Worm (Caenorhabditis elegans) whole organism, L2 larva: ENCODE data around the gene Y111B2A.21.

Experiments used
- F13H6.1 ChIP-seq: sonication (generic microtip); optimal IDR thresholded peaks from 2 replicates; lab custom pipeline; 2016; ENCODE audit warnings: missing genetic modification characterization, missing compliant biosample characterization
- R02D3.7 ChIP-seq: fragments of 150-350 bp; optimal IDR thresholded peaks from 2 replicates; lab custom pipeline; 2014; ENCODE audit warnings: missing biosample characterization, missing genetic modification characterization
- Y55F3AM.14 ChIP-seq: fragments of 200-800 bp; sonication (Bioruptor generic); optimal IDR thresholded peaks from 2 replicates; lab custom pipeline; 2018; ENCODE audit warnings: mild to moderate bottlenecking, missing genetic modification characterization, missing compliant biosample characterization
- ZK546.5 ChIP-seq: sonication (generic microtip); optimal IDR thresholded peaks from 2 replicates; lab custom pipeline; 2017; ENCODE audit warnings: missing biosample characterization, missing genetic modification characterization
- alr-1 ChIP-seq: fragments of 150-350 bp; optimal IDR thresholded peaks from 2 replicates; lab custom pipeline; 2014; ENCODE audit warnings: missing biosample characterization, missing genetic modification characterization
- aly-2 ChIP-seq: fragments of 150-350 bp; optimal IDR thresholded peaks from 2 replicates; lab custom pipeline; 2014; ENCODE audit warnings: missing biosample characterization, missing genetic modification characterization
- ama-1 ChIP-seq: fragments of 150-350 bp; optimal IDR thresholded peaks from 2 replicates; lab custom pipeline; 2018; ENCODE audit warnings: inconsistent platforms
- blmp-1 ChIP-seq: sonication (generic microtip); optimal IDR thresholded peaks from 2 replicates; lab custom pipeline; 2017; ENCODE audit warnings: missing genetic modification characterization, mild to moderate bottlenecking, missing compliant biosample characterization, antibody characterized with exemption, moderate library complexity; ENCODE audit not compliant: insufficient read depth
- ceh-16 ChIP-seq: fragments of 150-350 bp; optimal IDR thresholded peaks from 2 replicates; lab custom pipeline; 2014; ENCODE audit warnings: missing biosample characterization, missing genetic modification characterization
- ceh-82 ChIP-seq: fragments of 150-350 bp; optimal IDR thresholded peaks from 2 replicates; lab custom pipeline; 2014; ENCODE audit warnings: missing biosample characterization, missing genetic modification characterization
- crh-2 ChIP-seq: sonication (generic microtip); optimal IDR thresholded peaks from 2 replicates; lab custom pipeline; 2017; ENCODE audit warnings: missing biosample characterization, missing genetic modification characterization
- egl-27 ChIP-seq: sonication (generic microtip); optimal IDR thresholded peaks from 3 replicates; lab custom pipeline; 2017; ENCODE audit warnings: missing biosample characterization, missing genetic modification reagents, missing genetic modification characterization
- elt-1 ChIP-seq: fragments of 150-350 bp; optimal IDR thresholded peaks from 2 replicates; lab custom pipeline; 2014; ENCODE audit warnings: missing biosample characterization, missing genetic modification characterization
- fos-1 ChIP-seq: fragments of 150-350 bp; optimal IDR thresholded peaks from 2 replicates; lab custom pipeline; 2014; ENCODE audit warnings: missing biosample characterization, missing genetic modification characterization
- lin-11 ChIP-seq: fragments of 150-350 bp; sonication (generic microtip); optimal IDR thresholded peaks from 2 replicates; lab custom pipeline; 2014; ENCODE audit warnings: missing biosample characterization, missing genetic modification characterization, inconsistent platforms, mixed read lengths
- lin-13 ChIP-seq: fragments of 150-350 bp; optimal IDR thresholded peaks from 2 replicates; lab custom pipeline; 2014; ENCODE audit warnings: missing biosample characterization, missing genetic modification reagents, missing genetic modification characterization
- lin-39 ChIP-seq: fragments of 150-350 bp; optimal IDR thresholded peaks from 2 replicates; lab custom pipeline; 2014; ENCODE audit warnings: missing biosample characterization, missing genetic modification reagents, missing genetic modification characterization
- lsy-2 ChIP-seq, 2 experiments: fragments of 150-350 bp in 1 of 2; sonication (generic microtip) in 1 of 2; optimal IDR thresholded peaks; 2 replicates each; lab custom pipeline; 2014 to 2017; ENCODE audit warnings: missing biosample characterization in 2 of 2, missing genetic modification characterization in 2 of 2
- mab-5 ChIP-seq: fragments of 150-350 bp; optimal IDR thresholded peaks from 2 replicates; lab custom pipeline; 2014; ENCODE audit warnings: missing biosample characterization, missing genetic modification characterization
- mbf-1 ChIP-seq: sonication (generic microtip); optimal IDR thresholded peaks from 2 replicates; lab custom pipeline; 2017; ENCODE audit warnings: missing biosample characterization, missing genetic modification characterization
- mdl-1 ChIP-seq, 2 experiments: fragments of 150-350 bp in 1 of 2; sonication (generic microtip) in 1 of 2; optimal IDR thresholded peaks; 2 replicates each; lab custom pipeline; 2017; ENCODE audit warnings: missing biosample characterization in 2 of 2, missing genetic modification characterization in 2 of 2
- nhr-10 ChIP-seq: sonication (generic microtip); optimal IDR thresholded peaks from 2 replicates; lab custom pipeline; 2017; ENCODE audit warnings: missing biosample characterization, missing genetic modification characterization
- nhr-11 ChIP-seq: fragments of 150-350 bp; optimal IDR thresholded peaks from 2 replicates; lab custom pipeline; 2014; ENCODE audit warnings: missing biosample characterization, missing genetic modification characterization
- nhr-21 ChIP-seq: fragments of 150-350 bp; optimal IDR thresholded peaks from 2 replicates; lab custom pipeline; 2014; ENCODE audit warnings: missing biosample characterization, missing genetic modification characterization
- nhr-25 ChIP-seq: fragments of 150-350 bp; sonication (generic microtip); optimal IDR thresholded peaks from 3 replicates; lab custom pipeline; 2014; ENCODE audit warnings: missing biosample characterization, missing genetic modification characterization
- nhr-6 ChIP-seq: fragments of 150-350 bp; optimal IDR thresholded peaks from 2 replicates; lab custom pipeline; 2014; ENCODE audit warnings: missing biosample characterization, missing genetic modification characterization
- peb-1 ChIP-seq: fragments of 150-350 bp; optimal IDR thresholded peaks from 2 replicates; lab custom pipeline; 2014; ENCODE audit warnings: missing biosample characterization, missing genetic modification characterization
- skn-1 ChIP-seq: sonication (generic microtip); optimal IDR thresholded peaks from 2 replicates; lab custom pipeline; 2017; ENCODE audit warnings: missing biosample characterization, missing genetic modification characterization
- sma-3 ChIP-seq: sonication (generic microtip); optimal IDR thresholded peaks from 2 replicates; lab custom pipeline; 2016; ENCODE audit warnings: missing genetic modification reagents, missing genetic modification characterization, missing compliant biosample characterization
- sma-9 ChIP-seq, 2 experiments: fragments of 150-350 bp in 1 of 2; sonication (generic microtip) in 1 of 2; optimal IDR thresholded peaks; 2 replicates each; lab custom pipeline; 2014 to 2016; ENCODE audit warnings: missing genetic modification characterization in 2 of 2, mild to moderate bottlenecking in 1 of 2, missing biosample characterization in 1 of 2, missing compliant biosample characterization in 1 of 2, missing genetic modification reagents in 1 of 2, moderate library complexity in 1 of 2
- unc-39 ChIP-seq: fragments of 150-350 bp; optimal IDR thresholded peaks from 2 replicates; lab custom pipeline; 2014; ENCODE audit warnings: missing biosample characterization, missing genetic modification characterization
- unc-55 ChIP-seq: fragments of 150-350 bp; sonication (generic microtip); optimal IDR thresholded peaks from 3 replicates; lab custom pipeline; 2014; ENCODE audit warnings: missing biosample characterization, missing genetic modification reagents, missing genetic modification characterization
- unc-62 ChIP-seq: fragments of 150-350 bp; optimal IDR thresholded peaks from 2 replicates; lab custom pipeline; 2014; ENCODE audit warnings: missing biosample characterization, missing genetic modification reagents, missing genetic modification characterization
- ztf-1 ChIP-seq: fragments of 200-800 bp; sonication (Bioruptor generic); conservative IDR thresholded peaks from 2 replicates; pipeline ENCODE4 v1.3.6; 2022; ENCODE audit warnings: missing genetic modification characterization, missing compliant biosample characterization
- ztf-11 ChIP-seq: sonication (generic microtip); optimal IDR thresholded peaks from 2 replicates; lab custom pipeline; 2017; ENCODE audit warnings: missing biosample characterization, missing genetic modification characterization

Gene Y111B2A.21

DNA sequence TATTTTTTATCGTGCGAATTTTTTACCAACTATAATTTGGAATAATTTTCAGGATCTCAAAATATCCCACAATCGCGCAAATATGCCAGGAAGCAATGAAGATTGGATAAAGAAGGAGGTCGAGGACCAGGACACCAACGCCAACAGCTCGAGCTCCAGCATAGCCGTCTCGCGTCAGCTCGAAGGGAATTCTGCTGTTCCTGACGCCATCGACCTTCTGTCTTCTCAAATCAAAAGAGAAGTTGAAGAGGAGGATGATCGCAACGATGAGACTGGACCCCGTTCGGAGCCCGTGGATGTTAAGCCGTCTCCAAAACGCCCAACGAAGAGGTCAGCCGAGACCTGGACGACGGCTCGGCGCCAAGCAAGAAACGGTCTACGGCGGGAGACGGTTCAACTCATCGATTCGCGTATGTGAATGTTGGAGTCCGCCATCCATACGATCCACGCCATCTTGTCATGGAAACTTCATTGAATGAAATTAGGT lies at the start of gene Y111B2A.21:
Gene Y111B2A.21, plus strand, starts transcription at position 51 of the 487 bp plus-strand sequence.
- no peak for TF ChIP-seq F13H6.1 (tag; lab: Kevin White, UChicago)
- TF ChIP-seq ztf-1, result 0 out of 2 replicates have a peak, but pooled peaks have one; percentile 25
- no peak for TF ChIP-seq nhr-6 (tag; lab: Kevin White, UChicago)
- TF ChIP-seq, all 48 proteins: peak for 1

DNA sequence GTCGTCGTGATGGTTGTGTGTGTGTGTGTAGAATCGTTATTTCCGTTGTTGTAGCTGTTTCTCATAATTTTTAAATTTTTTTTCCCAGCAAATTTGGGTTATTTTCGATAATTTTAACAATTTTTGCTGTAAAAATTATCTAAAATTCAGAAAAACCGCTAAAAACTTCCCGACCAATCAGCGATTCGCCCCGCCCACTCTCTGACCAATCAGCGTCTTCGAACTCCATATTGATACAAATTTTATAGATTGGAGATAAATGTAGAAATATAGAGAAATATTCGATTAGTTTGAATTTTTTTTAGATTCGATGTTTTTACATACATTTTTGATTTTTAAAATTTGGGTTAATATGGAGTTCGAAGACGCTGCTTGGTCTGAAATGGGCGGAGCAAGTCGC lies 48.6 kb upstream of the Y111B2A.21 start:
- TF ChIP-seq nhr-10 (no peak), fos-1 (tag; lab: Kevin White, UChicago) (no peak), blmp-1 (tag; lab: Kevin White, UChicago) (no peak), ceh-82 (no peak), aly-2 (no peak), unc-62 (no peak)

DNA sequence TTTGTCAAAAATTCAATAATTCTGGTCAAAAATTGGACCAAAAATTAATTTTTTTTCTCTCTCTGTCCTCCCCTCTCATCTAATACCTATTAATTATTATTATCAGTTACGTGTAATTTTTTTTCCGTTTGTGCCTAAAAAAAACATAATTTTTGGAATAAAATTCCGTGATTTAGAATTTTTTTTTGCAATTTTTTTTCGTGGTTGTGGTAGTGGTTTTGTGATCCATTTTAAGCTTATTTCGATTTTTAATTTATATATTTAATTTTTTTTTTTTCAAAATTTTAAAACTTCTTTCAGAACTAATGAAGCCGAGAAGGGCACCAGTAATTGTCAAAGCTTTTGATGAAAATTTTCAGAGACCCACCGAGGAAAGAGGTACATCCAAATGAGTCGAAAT lies 47.0 kb upstream of the Y111B2A.21 start, which contains the start of gene sas-1:
Gene sas-1, plus strand, starts transcription at position 301 of the 400 bp plus-strand sequence.
- TF ChIP-seq alr-1 (tag; lab: Kevin White, UChicago) (no peak), lin-39 (tag; lab: Kevin White, UChicago) (no peak), aly-2 (no peak), ztf-11 (no peak), fos-1 (tag; lab: Kevin White, UChicago) (no peak), sma-9 (GFP tag; optimal IDR thresholded peaks at IDR 0.05; lab: Kevin White, UChicago) (no peak), sma-9 (tag; optimal IDR thresholded peaks at IDR 0.05; lab: Kevin White, UChicago) (no peak), lin-13 (GFP tag; lab: Kevin White, UChicago) (no peak), mbf-1 (tag; lab: Kevin White, UChicago) (no peak), elt-1 (tag; lab: Kevin White, UChicago) (no peak), unc-55 (GFP tag; lab: Kevin White, UChicago) (no peak), blmp-1 (tag; lab: Kevin White, UChicago) (no peak), egl-27 (tag; lab: Kevin White, UChicago) (no peak), nhr-21 (tag; lab: Kevin White, UChicago) (no peak), lsy-2 (tag; optimal IDR thresholded peaks at IDR 0.05; lab: Kevin White, UChicago) (no peak), ZK546.5 (tag; lab: Kevin White, UChicago) (no peak), ceh-16 (tag; lab: Kevin White, UChicago) (no peak), crh-2 (tag; lab: Kevin White, UChicago) (no peak), nhr-11 (no peak)

DNA sequence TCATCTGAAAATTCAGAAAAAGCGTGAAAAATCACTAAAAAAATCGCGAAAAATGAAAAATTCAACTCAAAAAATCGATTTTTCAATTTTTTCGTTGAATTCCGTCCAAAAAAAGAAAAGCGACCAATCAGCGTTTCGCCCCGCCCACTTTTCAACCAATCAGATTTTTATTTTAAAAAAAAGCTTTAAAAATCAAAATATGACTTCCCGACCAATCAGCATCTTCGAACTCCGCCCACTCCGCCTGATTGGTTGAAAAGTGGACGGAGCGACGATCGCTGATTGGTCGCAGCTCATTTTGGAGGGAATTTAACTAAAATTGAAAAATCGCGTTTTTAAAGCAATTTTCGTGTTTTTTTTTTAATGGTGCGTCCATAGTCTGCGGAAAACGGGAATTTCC lies 43.8 kb upstream of the Y111B2A.21 start:
- TF ChIP-seq mdl-1 (tag; optimal IDR thresholded peaks at IDR 0.05; lab: Kevin White, UChicago), result no peak
- no peak for TF ChIP-seq nhr-10
- no peak for TF ChIP-seq unc-55 (GFP tag; lab: Kevin White, UChicago)
- no peak for TF ChIP-seq crh-2 (tag; lab: Kevin White, UChicago)
- TF ChIP-seq ztf-1, result no peak
- TF ChIP-seq fos-1 (tag; lab: Kevin White, UChicago), result no peak
- no peak for TF ChIP-seq F13H6.1 (tag; lab: Kevin White, UChicago)
- TF ChIP-seq peb-1 (tag; lab: Kevin White, UChicago), result no peak
- TF ChIP-seq lin-13 (GFP tag; lab: Kevin White, UChicago), result no peak
- no peak for TF ChIP-seq lin-11
- no peak for TF ChIP-seq nhr-25
- TF ChIP-seq ztf-11, result no peak
- no peak for TF ChIP-seq ceh-16 (tag; lab: Kevin White, UChicago)
- no peak for TF ChIP-seq elt-1 (tag; lab: Kevin White, UChicago)
- no peak for TF ChIP-seq skn-1
- TF ChIP-seq Y55F3AM.14 (GFP tag; lab: Kevin White, UChicago), result no peak
- no peak for TF ChIP-seq alr-1 (tag; lab: Kevin White, UChicago)
- TF ChIP-seq ZK546.5 (tag; lab: Kevin White, UChicago), result no peak
- no peak for TF ChIP-seq R02D3.7 (tag; lab: Kevin White, UChicago)
- TF ChIP-seq unc-39, result no peak

DNA sequence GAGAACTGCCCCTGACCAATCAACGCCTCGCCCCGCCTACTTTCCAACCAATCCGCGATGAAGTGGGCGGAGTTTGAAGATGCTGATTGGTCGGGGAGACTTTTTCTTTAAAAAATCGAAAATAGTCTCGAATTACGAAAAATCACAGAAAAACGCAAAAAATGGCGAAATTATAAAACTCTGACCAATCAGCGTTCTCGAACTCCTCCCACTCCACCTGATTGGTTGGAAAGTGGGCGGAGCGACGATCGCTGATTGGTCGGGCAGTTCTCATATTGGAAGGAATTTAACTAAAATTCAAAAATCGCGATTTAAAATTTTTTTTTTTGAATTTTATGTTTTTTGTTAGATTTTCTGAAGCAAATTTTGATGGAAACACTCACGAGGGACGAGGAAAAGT lies 43.0 kb upstream of the Y111B2A.21 start:
- TF ChIP-seq ceh-16 (tag; lab: Kevin White, UChicago) (no peak), sma-9 (GFP tag; optimal IDR thresholded peaks at IDR 0.05; lab: Kevin White, UChicago) (no peak), sma-9 (tag; optimal IDR thresholded peaks at IDR 0.05; lab: Kevin White, UChicago) (no peak), skn-1 (no peak), sma-3 (GFP tag; lab: Kevin White, UChicago) (no peak), mab-5 (tag; lab: Kevin White, UChicago) (no peak), mdl-1 (tag; optimal IDR thresholded peaks at IDR 0.05; lab: Kevin White, UChicago) (no peak), R02D3.7 (tag; lab: Kevin White, UChicago) (no peak), crh-2 (tag; lab: Kevin White, UChicago) (no peak), ama-1 (lab: Kevin White, UChicago) (no peak), ztf-1 (no peak), blmp-1 (tag; lab: Kevin White, UChicago) (no peak)
